Worm (Caenorhabditis elegans): ENCODE results near the gene str-124.

str-124 gene

ce11 chrX:12769697-12770096, 18.0 kb upstream of the str-124 start, which contains the start of gene ilc-17.1:
TSS of gene ilc-17.1 (minus strand) at chrX:12769797.
- TF ChIP-seq zag-1 (tag; optimal IDR thresholded peaks at IDR 0.05), result no peak
- TF ChIP-seq vab-15 (tag; optimal IDR thresholded peaks at IDR 0.05), result no peak
- TF ChIP-seq lir-3 (tag; optimal IDR thresholded peaks at IDR 0.05; ENCODE audit: poor library complexity), result no peak
- TF ChIP-seq ets-5 (GFP tag; IDR thresholded peaks at IDR 0.05), result no peak
- no peak for TF ChIP-seq lsy-2 (tag; optimal IDR thresholded peaks at IDR 0.05)
- no peak for TF ChIP-seq ceh-63 (GFP tag; optimal IDR thresholded peaks at IDR 0.05)
- TF ChIP-seq ceh-90 (tag; optimal IDR thresholded peaks at IDR 0.05), result no peak
- TF ChIP-seq jun-1 (tag; optimal IDR thresholded peaks at IDR 0.05), result no peak
- no peak for TF ChIP-seq pax-3 (tag; optimal IDR thresholded peaks at IDR 0.05)
- no peak for TF ChIP-seq efl-3 (GFP tag; optimal IDR thresholded peaks at IDR 0.05)
- TF ChIP-seq ceh-8 (GFP tag; optimal IDR thresholded peaks at IDR 0.05), result no peak
- TF ChIP-seq lin-15B (tag; optimal IDR thresholded peaks at IDR 0.05), result no peak
- TF ChIP-seq Y116A8C.19 (tag; optimal IDR thresholded peaks at IDR 0.05; ENCODE audit: borderline replicate concordance), result no peak
- no peak for TF ChIP-seq alr-1 (tag; optimal IDR thresholded peaks at IDR 0.05; ENCODE audit: borderline replicate concordance)

DNA sequence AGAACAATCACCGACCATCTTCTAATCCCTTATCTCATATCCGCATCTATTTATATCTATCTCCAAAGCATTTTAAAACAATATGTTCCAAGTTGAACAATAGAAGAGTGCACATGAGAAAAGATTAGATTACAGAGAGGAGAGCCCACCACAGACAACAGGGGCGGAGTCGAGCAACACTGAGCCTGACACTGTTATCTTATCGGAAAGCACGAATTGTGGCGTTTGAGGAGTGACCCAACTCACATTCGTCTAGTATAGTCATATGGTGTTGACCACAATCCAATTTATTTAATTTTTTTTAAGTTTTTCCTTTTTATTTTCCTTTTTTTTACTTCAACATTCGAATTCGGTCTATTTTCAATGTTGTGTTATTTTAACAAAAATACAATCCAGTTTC, 7.0 kb upstream of the str-124 start:
- TF ChIP-seq elt-2 (tag; optimal IDR thresholded peaks at IDR 0.05) (peak; percentile 80), ceh-8 (GFP tag; optimal IDR thresholded peaks at IDR 0.05) (no peak)

DNA sequence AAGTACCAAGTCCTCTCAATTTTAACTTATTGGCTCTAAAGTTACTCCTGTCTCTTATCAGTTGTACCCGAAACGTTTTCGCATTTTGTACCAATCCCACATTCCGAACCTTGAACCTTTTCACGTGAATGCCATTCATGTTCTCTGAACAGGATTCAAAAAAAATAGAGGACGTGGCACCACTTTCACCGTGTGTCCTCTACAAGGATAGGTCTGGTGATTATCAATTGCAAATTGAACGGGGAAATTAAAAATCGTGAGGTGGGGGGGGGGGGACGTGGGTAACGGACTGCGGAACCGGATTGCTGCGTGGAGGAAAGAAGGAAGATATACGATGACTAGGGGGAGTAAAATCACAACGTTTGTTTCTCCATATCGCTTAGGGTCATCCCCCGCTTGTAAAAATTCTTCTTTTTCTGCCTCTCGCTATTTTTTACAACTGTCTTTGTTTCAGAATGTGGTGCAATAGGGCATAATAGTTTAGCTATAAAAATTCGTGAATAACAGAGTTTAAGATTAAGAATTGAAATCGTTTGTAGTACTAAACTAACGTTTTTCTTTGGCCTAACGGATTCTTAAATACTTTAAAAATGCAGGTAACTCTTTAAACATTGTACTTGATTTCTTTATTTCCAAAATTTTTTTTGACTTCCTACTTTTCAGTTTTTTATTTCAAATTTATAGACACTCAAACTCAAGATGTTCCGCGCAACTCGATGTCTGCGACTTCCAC, 5.8 kb upstream of the str-124 start, which contains the start of gene alh-13:
Gene alh-13, plus strand, starts transcription at position 683 of the 733 bp plus-strand sequence.
- peak; percentile 17 for TF ChIP-seq nhr-20 (tag; optimal IDR thresholded peaks at IDR 0.05)
- TF ChIP-seq elt-3 (tag; optimal IDR thresholded peaks at IDR 0.05), result peak in 1 of 6 experiments; percentile 58
- peak; percentile 45 for TF ChIP-seq nhr-85 (tag)
- TF ChIP-seq mdl-1 (tag; optimal IDR thresholded peaks at IDR 0.05), result peak in 1 of 2 experiments; percentile 28
- TF ChIP-seq elt-2 (tag; optimal IDR thresholded peaks at IDR 0.05), result peak; percentile 28
- no peak for TF ChIP-seq egl-27 (tag; optimal IDR thresholded peaks at IDR 0.05)
- peak; percentile 72 for TF ChIP-seq blmp-1 (tag; optimal IDR thresholded peaks at IDR 0.05)
- no peak for TF ChIP-seq hlh-17 (GFP tag; optimal IDR thresholded peaks at IDR 0.05; ENCODE audit: borderline replicate concordance)
- TF ChIP-seq alr-1 (tag; optimal IDR thresholded peaks at IDR 0.05; ENCODE audit: borderline replicate concordance), result no peak
- TF ChIP-seq nhr-19 (GFP tag; conservative IDR thresholded peaks at IDR 0.05), result peak; percentile 31
- TF ChIP-seq efl-1 (optimal IDR thresholded peaks at IDR 0.05), result no peak
- TF ChIP-seq efl-1 (GFP tag; optimal IDR thresholded peaks at IDR 0.05 in 1 of 2), result peak in 1 of 2 experiments; percentile 10

- TF ChIP-seq snu-23 (GFP tag; optimal IDR thresholded peaks at IDR 0.05), result no peak
- no peak for TF ChIP-seq ceh-63 (GFP tag; optimal IDR thresholded peaks at IDR 0.05)
- TF ChIP-seq sox-4 (tag; optimal IDR thresholded peaks at IDR 0.05), result no peak
- TF ChIP-seq xbp-1 (tag; optimal IDR thresholded peaks at IDR 0.05), result no peak
- no peak for TF ChIP-seq ceh-90 (tag; optimal IDR thresholded peaks at IDR 0.05)
- no peak for TF ChIP-seq egl-27 (tag; optimal IDR thresholded peaks at IDR 0.05)
- TF ChIP-seq rnt-1 (tag; optimal IDR thresholded peaks at IDR 0.05), result no peak
- no peak for TF ChIP-seq isw-1 (GFP tag; IDR thresholded peaks at IDR 0.05)
- no peak for TF ChIP-seq nhr-84 (tag; optimal IDR thresholded peaks at IDR 0.05)
- no peak for TF ChIP-seq unc-30 (tag; optimal IDR thresholded peaks at IDR 0.05)
- no peak for TF ChIP-seq nhr-90 (tag; optimal IDR thresholded peaks at IDR 0.05; ENCODE audit: poor library complexity)
These were observed 2.3 kb downstream of the str-124 start, which contains the start of gene str-123 for ce11 chrX:12790036-12790435. TSS of gene str-123 (plus strand) at chrX:12790336.

DNA sequence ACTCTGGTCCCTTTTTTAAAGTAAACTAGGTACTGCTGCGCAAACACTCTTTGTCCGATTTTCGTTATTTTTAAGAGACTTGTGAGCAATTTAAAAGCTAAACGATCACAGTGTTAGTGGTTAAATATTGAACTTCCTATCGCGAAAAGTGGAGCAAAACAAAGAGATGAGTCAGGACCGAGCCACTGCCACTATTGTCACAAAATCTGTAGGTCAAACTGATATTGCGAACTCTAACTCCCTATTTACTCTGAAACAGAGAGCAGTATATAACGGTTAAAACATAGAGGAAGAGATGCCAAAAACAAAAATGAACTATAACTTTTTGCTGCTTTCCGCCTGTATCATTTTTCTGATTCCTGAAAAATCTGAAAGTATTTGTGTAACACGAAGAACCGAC, 4.8 kb downstream of the str-124 start, which contains the start of gene abf-5:
Gene abf-5, plus strand, starts transcription at position 301 of the 400 bp plus-strand sequence.
- no peak for TF ChIP-seq hlh-4 (tag; optimal IDR thresholded peaks at IDR 0.05)
- TF ChIP-seq unc-86 (tag; optimal IDR thresholded peaks at IDR 0.05), result no peak

Measured in whole organism, L1 larva.